Fruit fly (Drosophila melanogaster) whole organism, prepupa: ENCODE measurements around the gene FucT6.

Experiments used
- Blimp-1 ChIP-seq: fragments of 200-800 bp; sonication (Bioruptor generic); optimal IDR thresholded peaks from 3 replicates; lab custom pipeline; 2017; ENCODE audit warnings: missing biosample characterization, missing genetic modification characterization, mild to moderate bottlenecking, moderate library complexity, missing genetic modification reagents
- CG10631 ChIP-seq: fragments of 200-800 bp; sonication (Bioruptor generic); optimal IDR thresholded peaks from 2 replicates; lab custom pipeline; 2016; ENCODE audit warnings: missing biosample characterization, missing genetic modification characterization
- CG11294 ChIP-seq: fragments of 200-800 bp; sonication (Bioruptor generic); IDR thresholded peaks from 2 replicates; pipeline ENCODE4 v1.3.6; 2022; ENCODE audit warnings: missing biosample characterization, missing genetic modification characterization
- CG11762 ChIP-seq: fragments of 200-800 bp; sonication (Bioruptor generic); optimal IDR thresholded peaks from 3 replicates; lab custom pipeline; 2016; ENCODE audit warnings: missing biosample characterization, missing genetic modification characterization; ENCODE audit not compliant: insufficient read depth
- CG15336 ChIP-seq: fragments of 200-800 bp; sonication (Bioruptor generic); IDR thresholded peaks from 2 replicates; pipeline ENCODE4 v1.3.6; 2022; ENCODE audit warnings: missing biosample characterization, missing genetic modification characterization
- CG1621 ChIP-seq: fragments of 200-800 bp; sonication (Bioruptor generic); optimal IDR thresholded peaks from 3 replicates; lab custom pipeline; 2018; ENCODE audit warnings: missing biosample characterization, mild to moderate bottlenecking, missing genetic modification characterization
- CG16779 ChIP-seq: fragments of 200-800 bp; sonication (Bioruptor generic); optimal IDR thresholded peaks from 3 replicates; lab custom pipeline; 2017; ENCODE audit warnings: missing biosample characterization, mild to moderate bottlenecking, missing genetic modification characterization
- CG3032 ChIP-seq: fragments of 200-800 bp; optimal IDR thresholded peaks from 2 replicates; lab custom pipeline; 2019; ENCODE audit warnings: missing biosample characterization, mild to moderate bottlenecking, missing genetic modification characterization, moderate library complexity
- CG31627 ChIP-seq: fragments of 200-800 bp; sonication (Bioruptor generic); optimal IDR thresholded peaks from 3 replicates; lab custom pipeline; 2016; ENCODE audit warnings: missing biosample characterization, missing genetic modification characterization
- CG32006 ChIP-seq: fragments of 200-800 bp; sonication (Bioruptor generic); optimal IDR thresholded peaks from 3 replicates; lab custom pipeline; 2017; ENCODE audit warnings: missing biosample characterization, mild to moderate bottlenecking, missing genetic modification characterization
- CG3919 ChIP-seq: fragments of 200-800 bp; sonication (Bioruptor generic); optimal IDR thresholded peaks from 3 replicates; lab custom pipeline; 2016; ENCODE audit warnings: missing biosample characterization, missing genetic modification characterization
- CG4318 ChIP-seq: fragments of 200-800 bp; sonication (Bioruptor generic); optimal IDR thresholded peaks from 3 replicates; lab custom pipeline; 2017; ENCODE audit warnings: missing biosample characterization, mild to moderate bottlenecking, missing genetic modification characterization
- CG6163 ChIP-seq: fragments of 200-800 bp; sonication (Bioruptor generic); IDR thresholded peaks from 3 replicates; pipeline ENCODE4 v1.3.6; 2022; ENCODE audit warnings: missing biosample characterization, missing genetic modification characterization
- CG6792 ChIP-seq: fragments of 200-800 bp; sonication (Bioruptor generic); optimal IDR thresholded peaks from 3 replicates; lab custom pipeline; 2016; ENCODE audit warnings: missing biosample characterization, missing genetic modification characterization
- CG6854 ChIP-seq: fragments of 200-800 bp; sonication (Bioruptor generic); optimal IDR thresholded peaks from 2 replicates; lab custom pipeline; 2017; ENCODE audit warnings: missing biosample characterization, mild to moderate bottlenecking, missing genetic modification characterization
- CG7368 ChIP-seq: fragments of 200-800 bp; sonication (Bioruptor generic); optimal IDR thresholded peaks from 3 replicates; lab custom pipeline; 2016; ENCODE audit warnings: missing biosample characterization, missing genetic modification characterization
- CG8119 ChIP-seq: fragments of 200-800 bp; sonication (Bioruptor generic); IDR thresholded peaks from 3 replicates; pipeline ENCODE4 v1.3.6; 2022; ENCODE audit warnings: missing biosample characterization, missing genetic modification characterization
- CG8319 ChIP-seq: fragments of 200-800 bp; sonication (Bioruptor generic); optimal IDR thresholded peaks from 3 replicates; lab custom pipeline; 2016; ENCODE audit warnings: missing biosample characterization, missing genetic modification characterization
- CG8632 ChIP-seq: fragments of 200-800 bp; sonication (Bioruptor generic); optimal IDR thresholded peaks from 3 replicates; lab custom pipeline; 2016; ENCODE audit warnings: missing biosample characterization, missing genetic modification characterization
- CG9139 ChIP-seq: fragments of 200-800 bp; sonication (Bioruptor generic); optimal IDR thresholded peaks from 3 replicates; lab custom pipeline; 2017; ENCODE audit warnings: missing biosample characterization, mild to moderate bottlenecking, missing genetic modification characterization
- Eip78C ChIP-seq: fragments of 200-800 bp; sonication (Bioruptor generic); peaks from one replicate; lab custom pipeline; 2016; ENCODE audit warnings: missing biosample characterization, missing genetic modification characterization
- Ets21C ChIP-seq: fragments of 200-800 bp; sonication (Bioruptor generic); optimal IDR thresholded peaks from 3 replicates; lab custom pipeline; 2016; ENCODE audit warnings: missing biosample characterization, missing genetic modification characterization
- Ets96B ChIP-seq: fragments of 200-800 bp; optimal IDR thresholded peaks from 2 replicates; lab custom pipeline; 2019; ENCODE audit warnings: missing biosample characterization, mild to moderate bottlenecking, missing genetic modification characterization, moderate library complexity
- Gug ChIP-seq: fragments of 200-800 bp; sonication (Bioruptor generic); IDR thresholded peaks from 2 replicates; pipeline ENCODE4 v1.3.6; 2022; ENCODE audit warnings: missing biosample characterization, missing genetic modification characterization
- Hr39 ChIP-seq: fragments of 200-800 bp; sonication (Bioruptor generic); optimal IDR thresholded peaks from 2 replicates; lab custom pipeline; 2016; ENCODE audit warnings: missing biosample characterization, missing genetic modification characterization
- Hr4 ChIP-seq: fragments of 200-800 bp; sonication (Bioruptor generic); optimal IDR thresholded peaks from 3 replicates; lab custom pipeline; 2016; ENCODE audit warnings: missing biosample characterization, missing genetic modification characterization
- Lpt ChIP-seq: fragments of 200-800 bp; sonication (Bioruptor generic); optimal IDR thresholded peaks from 3 replicates; lab custom pipeline; 2016; ENCODE audit warnings: missing biosample characterization, missing genetic modification characterization
- Sox14 ChIP-seq: fragments of 200-800 bp; sonication (Bioruptor generic); optimal IDR thresholded peaks from 3 replicates; lab custom pipeline; 2016; ENCODE audit warnings: missing biosample characterization, missing genetic modification characterization
- Sox15 ChIP-seq: fragments of 200-800 bp; sonication (Bioruptor generic); optimal IDR thresholded peaks from 3 replicates; lab custom pipeline; 2016; ENCODE audit warnings: missing biosample characterization, missing genetic modification characterization
- achi ChIP-seq: fragments of 200-800 bp; sonication (Bioruptor generic); optimal IDR thresholded peaks from 3 replicates; lab custom pipeline; 2016; ENCODE audit warnings: missing biosample characterization, missing genetic modification characterization
- acj6 ChIP-seq: fragments of 200-800 bp; sonication (Bioruptor generic); optimal IDR thresholded peaks from 3 replicates; lab custom pipeline; 2016; ENCODE audit warnings: missing biosample characterization, missing genetic modification characterization
- cyc ChIP-seq: fragments of 200-800 bp; sonication (Bioruptor generic); optimal IDR thresholded peaks from 3 replicates; lab custom pipeline; 2016; ENCODE audit warnings: missing biosample characterization, missing genetic modification characterization
- dac ChIP-seq: fragments of 200-800 bp; sonication (Bioruptor generic); optimal IDR thresholded peaks from 2 replicates; lab custom pipeline; 2017; ENCODE audit warnings: missing biosample characterization, mild to moderate bottlenecking, missing genetic modification characterization
- dsx ChIP-seq: fragments of 200-800 bp; optimal IDR thresholded peaks from 3 replicates; lab custom pipeline; 2019; ENCODE audit warnings: missing biosample characterization, mild to moderate bottlenecking, missing genetic modification characterization, moderate library complexity; ENCODE audit not compliant: poor library complexity, severe bottlenecking
- eg ChIP-seq: fragments of 200-800 bp; sonication (Bioruptor generic); IDR thresholded peaks from 3 replicates; pipeline ENCODE4 v1.3.6; 2022; ENCODE audit warnings: missing biosample characterization, missing genetic modification characterization
- esn ChIP-seq: fragments of 200-800 bp; sonication (Bioruptor generic); optimal IDR thresholded peaks from 2 replicates; lab custom pipeline; 2016; ENCODE audit warnings: missing biosample characterization, mild to moderate bottlenecking, missing genetic modification characterization, moderate library complexity
- fd59A ChIP-seq: fragments of 200-800 bp; sonication (Bioruptor generic); optimal IDR thresholded peaks from 2 replicates; lab custom pipeline; 2017; ENCODE audit warnings: missing biosample characterization, mild to moderate bottlenecking, missing genetic modification characterization, missing genetic modification reagents
- fkh ChIP-seq: fragments of 200-800 bp; sonication (Bioruptor generic); optimal IDR thresholded peaks from 3 replicates; lab custom pipeline; 2017; ENCODE audit warnings: missing biosample characterization, mild to moderate bottlenecking, missing genetic modification characterization, moderate library complexity
- pdm3 ChIP-seq: fragments of 200-800 bp; sonication (Bioruptor generic); optimal IDR thresholded peaks from 3 replicates; lab custom pipeline; 2016; ENCODE audit warnings: missing biosample characterization, missing genetic modification characterization
- ss ChIP-seq, 2 experiments: fragments of 200-800 bp; sonication (Bioruptor generic); optimal IDR thresholded peaks; 2 replicates in 1 of 2; 3 replicates in 1 of 2; lab custom pipeline; 2017 to 2018; ENCODE audit warnings: mild to moderate bottlenecking in 2 of 2, missing biosample characterization in 2 of 2, missing genetic modification characterization in 2 of 2, moderate library complexity in 1 of 2
- svp ChIP-seq: fragments of 200-800 bp; sonication (Bioruptor generic); peaks from one replicate; lab custom pipeline; 2016; ENCODE audit warnings: missing biosample characterization, missing genetic modification characterization

FucT6 gene

dm6 chrX:11736421-11736820, 26.7 kb upstream of the FucT6 start (continued):
- TF ChIP-seq CG3032 (no peak), esn (peak; percentile 11), CG4318 (GFP tag; lab: Kevin White, UChicago) (peak; percentile 38)

DNA sequence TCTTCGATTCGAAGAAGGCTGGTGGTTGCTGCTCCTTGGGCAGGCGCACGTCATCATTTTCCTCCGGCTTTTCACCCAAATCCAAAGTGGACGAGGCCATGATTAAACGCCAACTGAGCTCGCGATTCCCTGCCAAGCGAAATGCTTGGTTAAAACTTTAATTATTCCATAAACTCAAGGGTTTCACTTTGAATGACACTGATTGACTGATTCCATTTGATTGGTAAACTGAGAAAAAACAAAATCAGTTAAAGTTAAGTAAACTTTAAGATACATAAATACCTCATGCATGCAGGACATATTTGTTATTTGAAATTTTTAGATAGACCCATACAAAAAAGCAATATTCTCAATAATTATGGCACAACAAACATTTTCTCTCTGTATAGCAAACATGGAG, 24.0 kb upstream of the FucT6 start, which contains the start of gene inaF-A:
Gene inaF-A (minus strand): TSS at position 101 of the 400 bp plus-strand sequence.
- no peak for TF ChIP-seq CG15336 (GFP tag; lab: Robert Waterston, UW)
- peak; percentile 18 for TF ChIP-seq Eip78C (GFP tag; lab: Kevin White, UChicago)
- TF ChIP-seq CG32006 (GFP tag; lab: Kevin White, UChicago): peak; percentile 33
- no peak for TF ChIP-seq CG16779 (tag; lab: Kevin White, UChicago)

DNA sequence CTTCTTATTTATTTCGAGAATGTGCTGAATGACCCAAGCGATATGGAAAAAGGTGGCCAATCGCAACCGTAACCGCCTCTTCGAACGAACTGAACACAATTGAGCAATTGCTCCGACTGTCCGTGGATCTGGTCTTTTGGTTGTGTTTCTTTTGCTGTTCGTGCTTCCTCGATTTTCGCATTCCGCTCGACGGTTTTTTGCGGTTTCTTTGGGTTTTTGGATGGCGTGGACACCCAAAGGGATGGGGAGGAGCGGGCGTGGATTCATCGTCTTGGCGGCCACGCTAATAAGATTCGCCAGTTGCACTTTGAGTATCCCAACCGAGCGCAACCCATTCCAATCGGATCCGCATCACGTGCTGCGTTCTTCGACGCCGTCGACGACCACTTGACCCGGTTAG, 22.9 kb upstream of the FucT6 start, which contains the start of gene inaF-B:
Gene inaF-B (minus strand): TSS at position 101 of the 400 bp plus-strand sequence.
- TF ChIP-seq fkh: no peak
- no peak for TF ChIP-seq Eip78C (GFP tag; lab: Kevin White, UChicago)
- no peak for TF ChIP-seq CG8632 (GFP tag; lab: Kevin White, UChicago)
- no peak for TF ChIP-seq Gug (GFP tag; lab: Robert Waterston, UW)
- no peak for TF ChIP-seq fd59A
- TF ChIP-seq Hr39 (GFP tag; lab: Kevin White, UChicago): no peak
- no peak for TF ChIP-seq acj6 (GFP tag; lab: Kevin White, UChicago)
- TF ChIP-seq achi (GFP tag; lab: Kevin White, UChicago): no peak
- TF ChIP-seq CG32006 (GFP tag; lab: Kevin White, UChicago): no peak
- no peak for TF ChIP-seq Ets21C (GFP tag; lab: Kevin White, UChicago)
- TF ChIP-seq CG8119 (GFP tag; lab: Robert Waterston, UW): no peak
- TF ChIP-seq cyc (GFP tag; lab: Kevin White, UChicago): no peak
- no peak for TF ChIP-seq CG31627 (GFP tag; lab: Kevin White, UChicago)
- TF ChIP-seq svp (GFP tag; lab: Kevin White, UChicago): no peak
- no peak for TF ChIP-seq CG10631 (GFP tag; lab: Kevin White, UChicago)
- no peak for TF ChIP-seq CG11762 (GFP tag; lab: Kevin White, UChicago)
- no peak for TF ChIP-seq dsx (GFP tag; lab: Kevin White, UChicago)
- TF ChIP-seq dac (GFP tag; lab: Kevin White, UChicago): no peak
- no peak for TF ChIP-seq CG6163 (GFP tag; lab: Robert Waterston, UW)

DNA sequence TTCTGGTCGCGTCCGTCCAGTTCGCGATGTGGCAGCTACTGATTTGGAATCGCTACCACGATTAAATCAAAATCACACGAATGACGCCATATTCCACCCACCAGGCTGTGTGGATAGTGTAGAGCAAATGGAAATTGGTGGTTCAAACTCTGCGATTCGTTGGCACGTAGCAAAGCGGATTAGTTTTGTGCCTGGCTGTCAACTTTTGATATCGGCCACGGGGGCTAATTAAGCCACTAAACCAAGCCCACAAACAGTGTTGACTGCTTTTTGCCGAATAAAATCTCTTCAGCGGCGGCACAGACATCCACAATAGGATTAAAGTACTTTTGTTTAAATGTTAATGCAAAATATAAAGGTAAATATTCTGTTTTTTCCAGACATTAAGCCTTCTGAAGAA, 21.9 kb upstream of the FucT6 start, which contains the start of gene inaF-C:
Gene inaF-C (minus strand): TSS at position 101 of the 400 bp plus-strand sequence.
- no peak for TF ChIP-seq Hr4 (GFP tag; lab: Kevin White, UChicago)
- TF ChIP-seq eg (GFP tag; lab: Robert Waterston, UW): no peak
- no peak for TF ChIP-seq CG4318 (GFP tag; lab: Kevin White, UChicago)
- no peak for TF ChIP-seq CG8119 (GFP tag; lab: Robert Waterston, UW)
- TF ChIP-seq pdm3: no peak
- no peak for TF ChIP-seq CG16779 (tag; lab: Kevin White, UChicago)
- no peak for TF ChIP-seq Sox15 (GFP tag; lab: Kevin White, UChicago)
- no peak for TF ChIP-seq CG6792 (GFP tag; lab: Kevin White, UChicago)
- TF ChIP-seq svp (GFP tag; lab: Kevin White, UChicago): no peak
- no peak for TF ChIP-seq CG8319
- TF ChIP-seq CG8632 (GFP tag; lab: Kevin White, UChicago): no peak
- TF ChIP-seq CG11294 (GFP tag; lab: Robert Waterston, UW): no peak
- no peak for TF ChIP-seq CG7368 (GFP tag; lab: Kevin White, UChicago)
- TF ChIP-seq Hr39 (GFP tag; lab: Kevin White, UChicago): no peak
- no peak for TF ChIP-seq Sox14 (GFP tag; lab: Kevin White, UChicago)

DNA sequence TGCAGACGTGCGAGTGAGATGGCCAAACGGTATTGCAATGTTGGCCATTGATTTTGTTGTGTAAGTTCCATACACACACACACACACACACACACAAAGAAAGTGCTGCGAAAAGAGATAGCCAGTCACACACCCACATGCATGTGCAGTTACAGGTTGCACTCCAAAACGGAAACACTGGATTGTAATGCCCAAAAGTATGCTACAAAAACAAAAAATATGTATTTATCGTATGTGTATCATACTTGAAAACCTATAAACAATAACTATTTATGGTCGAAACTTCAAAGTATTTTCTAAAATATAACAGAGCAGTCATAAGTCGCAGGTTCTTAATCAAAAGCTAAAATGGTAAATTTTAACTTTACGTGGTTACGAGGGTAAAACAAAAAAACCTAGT, 20.2 kb upstream of the FucT6 start:
- TF ChIP-seq CG9139 (GFP tag; lab: Kevin White, UChicago) (no peak), CG11294 (GFP tag; lab: Robert Waterston, UW) (peak; percentile 30; the same call in 1 of the 2 replicates), Lpt (GFP tag; lab: Kevin White, UChicago) (no peak), CG1621 (no peak), CG7368 (GFP tag; lab: Kevin White, UChicago) (no peak), esn (peak; percentile 20), fd59A (no peak), CG10631 (GFP tag; lab: Kevin White, UChicago) (no peak), svp (GFP tag; lab: Kevin White, UChicago) (no peak), eg (GFP tag; lab: Robert Waterston, UW) (no peak), Sox15 (GFP tag; lab: Kevin White, UChicago) (no peak), Hr4 (GFP tag; lab: Kevin White, UChicago) (peak; percentile 45), Blimp-1 (GFP tag; lab: Kevin White, UChicago) (no peak), CG4318 (GFP tag; lab: Kevin White, UChicago) (peak; percentile 29), achi (GFP tag; lab: Kevin White, UChicago) (no peak), Ets21C (GFP tag; lab: Kevin White, UChicago) (no peak), CG3919 (GFP tag; lab: Kevin White, UChicago) (no peak), ss (GFP tag; optimal IDR thresholded peaks at IDR 0.05; lab: Kevin White, UChicago) (no peak), CG6854 (GFP tag; lab: Kevin White, UChicago) (no peak), CG11762 (GFP tag; lab: Kevin White, UChicago) (no peak), CG8119 (GFP tag; lab: Robert Waterston, UW) (no peak), Ets96B (tag; lab: Kevin White, UChicago) (no peak), Gug (GFP tag; lab: Robert Waterston, UW) (no peak)
